Worm (Caenorhabditis elegans) whole organism, L3 larva: ENCODE measurements around the gene nhr-40.

Source experiments
- R02D3.7 ChIP-seq: fragments of 150-350 bp; optimal IDR thresholded peaks from 2 replicates; lab custom pipeline; 2014; ENCODE audit warnings: missing biosample characterization, missing genetic modification characterization
- ZK546.5 ChIP-seq: sonication (generic microtip); optimal IDR thresholded peaks from 2 replicates; lab custom pipeline; 2017; ENCODE audit warnings: missing biosample characterization, missing genetic modification characterization
- aly-2 ChIP-seq: fragments of 150-350 bp; optimal IDR thresholded peaks from 2 replicates; lab custom pipeline; 2014; ENCODE audit warnings: missing biosample characterization, missing genetic modification characterization
- ceh-16 ChIP-seq: sonication (generic microtip); optimal IDR thresholded peaks from 2 replicates; lab custom pipeline; 2017; ENCODE audit warnings: missing biosample characterization, missing genetic modification characterization
- ceh-28 ChIP-seq: fragments of 150-350 bp; optimal IDR thresholded peaks from 2 replicates; lab custom pipeline; 2014; ENCODE audit warnings: missing biosample characterization, missing genetic modification reagents, missing genetic modification characterization
- ceh-82 ChIP-seq: fragments of 150-350 bp; optimal IDR thresholded peaks from 2 replicates; lab custom pipeline; 2014; ENCODE audit warnings: missing biosample characterization, missing genetic modification characterization
- ceh-9 ChIP-seq: sonication (generic microtip); optimal IDR thresholded peaks from 2 replicates; lab custom pipeline; 2018; ENCODE audit warnings: missing biosample characterization, missing genetic modification characterization
- daf-12 ChIP-seq: fragments of 150-350 bp; optimal IDR thresholded peaks from 2 replicates; lab custom pipeline; 2014; ENCODE audit warnings: missing biosample characterization, missing genetic modification reagents, missing genetic modification characterization
- egl-27 ChIP-seq: sonication (generic microtip); optimal IDR thresholded peaks from 4 replicates; lab custom pipeline; 2017; ENCODE audit warnings: missing biosample characterization, missing genetic modification reagents, missing genetic modification characterization
- egl-5 ChIP-seq: fragments of 150-350 bp; optimal IDR thresholded peaks from 2 replicates; lab custom pipeline; 2017; ENCODE audit warnings: missing biosample characterization, missing genetic modification reagents, missing genetic modification characterization, inconsistent platforms
- elt-1 ChIP-seq: fragments of 150-350 bp; optimal IDR thresholded peaks from 2 replicates; lab custom pipeline; 2014; ENCODE audit warnings: missing biosample characterization, missing genetic modification characterization
- elt-2 ChIP-seq: sonication (generic microtip); optimal IDR thresholded peaks from 2 replicates; lab custom pipeline; 2016; ENCODE audit warnings: missing genetic modification reagents, mild to moderate bottlenecking, missing genetic modification characterization, missing compliant biosample characterization
- elt-3 ChIP-seq, 3 experiments: fragments of 150-350 bp in 1 of 3; sonication (generic microtip) in 2 of 3; optimal IDR thresholded peaks; 2 replicates in 2 of 3; 4 replicates in 1 of 3; lab custom pipeline; 2014 to 2017; ENCODE audit warnings: missing biosample characterization in 3 of 3, missing genetic modification characterization in 3 of 3
- eor-1 ChIP-seq, 2 experiments: fragments of 150-350 bp; optimal IDR thresholded peaks; 2 replicates each; lab custom pipeline; 2014 to 2018; ENCODE audit warnings: missing biosample characterization in 2 of 2, missing genetic modification characterization in 2 of 2
- fkh-10 ChIP-seq: sonication (generic microtip); optimal IDR thresholded peaks from 2 replicates; lab custom pipeline; 2017; ENCODE audit warnings: missing biosample characterization, missing genetic modification reagents, missing genetic modification characterization
- fos-1 ChIP-seq: fragments of 150-350 bp; optimal IDR thresholded peaks from 2 replicates; lab custom pipeline; 2014; ENCODE audit warnings: missing biosample characterization, missing genetic modification characterization
- hmg-11 ChIP-seq: sonication (generic microtip); optimal IDR thresholded peaks from 2 replicates; lab custom pipeline; 2016; ENCODE audit warnings: missing genetic modification characterization, missing compliant biosample characterization
- jun-1 ChIP-seq: fragments of 150-350 bp; optimal IDR thresholded peaks from 2 replicates; lab custom pipeline; 2014; ENCODE audit warnings: missing biosample characterization, missing genetic modification reagents, missing genetic modification characterization
- lin-15B ChIP-seq: fragments of 150-350 bp; optimal IDR thresholded peaks from 2 replicates; lab custom pipeline; 2014; ENCODE audit warnings: missing biosample characterization, missing genetic modification characterization
- lin-39 ChIP-seq: fragments of 150-350 bp; optimal IDR thresholded peaks from 2 replicates; lab custom pipeline; 2018; ENCODE audit warnings: missing biosample characterization, missing genetic modification reagents, missing genetic modification characterization
- lsy-12 ChIP-seq: sonication (generic microtip); optimal IDR thresholded peaks from 2 replicates; lab custom pipeline; 2016; ENCODE audit warnings: mild to moderate bottlenecking, missing genetic modification characterization, missing compliant biosample characterization
- mdl-1 ChIP-seq: fragments of 150-350 bp; optimal IDR thresholded peaks from 2 replicates; lab custom pipeline; 2014; ENCODE audit warnings: missing biosample characterization, missing genetic modification characterization
- mml-1 ChIP-seq: fragments of 150-350 bp; sonication (generic microtip); optimal IDR thresholded peaks from 3 replicates; lab custom pipeline; 2014; ENCODE audit warnings: missing biosample characterization, missing genetic modification characterization
- nfya-1 ChIP-seq: sonication (generic microtip); optimal IDR thresholded peaks from 2 replicates; lab custom pipeline; 2017; ENCODE audit warnings: missing genetic modification characterization, mild to moderate bottlenecking, missing compliant biosample characterization, antibody characterized with exemption, moderate library complexity; ENCODE audit not compliant: insufficient read depth
- nhr-11 ChIP-seq: fragments of 150-350 bp; optimal IDR thresholded peaks from 2 replicates; lab custom pipeline; 2014; ENCODE audit warnings: missing biosample characterization, missing genetic modification characterization
- nhr-12 ChIP-seq: fragments of 150-350 bp; optimal IDR thresholded peaks from 2 replicates; lab custom pipeline; 2014; ENCODE audit warnings: missing biosample characterization, missing genetic modification characterization
- nhr-23 ChIP-seq: fragments of 150-350 bp; optimal IDR thresholded peaks from 2 replicates; lab custom pipeline; 2014; ENCODE audit warnings: missing biosample characterization, missing genetic modification reagents, missing genetic modification characterization
- nhr-237 ChIP-seq: fragments of 150-350 bp; optimal IDR thresholded peaks from 2 replicates; lab custom pipeline; 2014; ENCODE audit warnings: missing biosample characterization, missing genetic modification characterization
- nhr-25 ChIP-seq: sonication (generic microtip); optimal IDR thresholded peaks from 2 replicates; lab custom pipeline; 2017; ENCODE audit warnings: missing biosample characterization, missing genetic modification characterization
- nhr-28 ChIP-seq: fragments of 150-350 bp; optimal IDR thresholded peaks from 2 replicates; lab custom pipeline; 2014; ENCODE audit warnings: missing biosample characterization, missing genetic modification characterization
- nhr-43 ChIP-seq: sonication (generic microtip); optimal IDR thresholded peaks from 2 replicates; lab custom pipeline; 2016; ENCODE audit warnings: mild to moderate bottlenecking, missing genetic modification characterization, missing compliant biosample characterization; ENCODE audit not compliant: poor library complexity, severe bottlenecking
- nhr-67 ChIP-seq: fragments of 150-350 bp; optimal IDR thresholded peaks from 2 replicates; lab custom pipeline; 2014; ENCODE audit warnings: missing biosample characterization, missing genetic modification characterization
- nhr-76 ChIP-seq: fragments of 150-350 bp; sonication (generic microtip); optimal IDR thresholded peaks from 5 replicates; lab custom pipeline; 2014; ENCODE audit warnings: missing biosample characterization, missing genetic modification characterization
- nhr-77 ChIP-seq: fragments of 150-350 bp; optimal IDR thresholded peaks from 2 replicates; lab custom pipeline; 2014; ENCODE audit warnings: missing biosample characterization, missing genetic modification characterization
- pha-4 ChIP-seq: fragments of 150-350 bp; optimal IDR thresholded peaks from 2 replicates; lab custom pipeline; 2014; ENCODE audit warnings: missing biosample characterization, missing genetic modification reagents, missing genetic modification characterization
- pqm-1 ChIP-seq: fragments of 150-350 bp; optimal IDR thresholded peaks from 2 replicates; lab custom pipeline; 2017; ENCODE audit warnings: missing biosample characterization, missing genetic modification characterization, inconsistent platforms
- sea-2 ChIP-seq: fragments of 150-350 bp; sonication (generic microtip); optimal IDR thresholded peaks from 4 replicates; lab custom pipeline; 2014; ENCODE audit warnings: missing biosample characterization, missing genetic modification reagents, missing genetic modification characterization
- skn-1 ChIP-seq: fragments of 150-350 bp; optimal IDR thresholded peaks from 2 replicates; lab custom pipeline; 2014; ENCODE audit warnings: missing biosample characterization, missing genetic modification characterization
- snpc-4 ChIP-seq: fragments of 150-350 bp; optimal IDR thresholded peaks from 2 replicates; lab custom pipeline; 2014; ENCODE audit warnings: missing biosample characterization, missing genetic modification characterization
- tbx-2 ChIP-seq: sonication (generic microtip); optimal IDR thresholded peaks from 2 replicates; lab custom pipeline; 2016; ENCODE audit warnings: mild to moderate bottlenecking, missing genetic modification characterization, missing compliant biosample characterization
- unc-39 ChIP-seq: sonication (generic microtip); optimal IDR thresholded peaks from 4 replicates; lab custom pipeline; 2017; ENCODE audit warnings: missing biosample characterization, missing genetic modification characterization
- zag-1 ChIP-seq: fragments of 150-350 bp; optimal IDR thresholded peaks from 2 replicates; lab custom pipeline; 2014; ENCODE audit warnings: missing biosample characterization, missing genetic modification characterization
- ztf-11 ChIP-seq: fragments of 150-350 bp; optimal IDR thresholded peaks from 2 replicates; lab custom pipeline; 2014; ENCODE audit warnings: missing biosample characterization, missing genetic modification characterization
- ztf-4 ChIP-seq: fragments of 150-350 bp; optimal IDR thresholded peaks from 2 replicates; lab custom pipeline; 2014; ENCODE audit warnings: missing biosample characterization, missing genetic modification characterization

Gene nhr-40

DNA sequence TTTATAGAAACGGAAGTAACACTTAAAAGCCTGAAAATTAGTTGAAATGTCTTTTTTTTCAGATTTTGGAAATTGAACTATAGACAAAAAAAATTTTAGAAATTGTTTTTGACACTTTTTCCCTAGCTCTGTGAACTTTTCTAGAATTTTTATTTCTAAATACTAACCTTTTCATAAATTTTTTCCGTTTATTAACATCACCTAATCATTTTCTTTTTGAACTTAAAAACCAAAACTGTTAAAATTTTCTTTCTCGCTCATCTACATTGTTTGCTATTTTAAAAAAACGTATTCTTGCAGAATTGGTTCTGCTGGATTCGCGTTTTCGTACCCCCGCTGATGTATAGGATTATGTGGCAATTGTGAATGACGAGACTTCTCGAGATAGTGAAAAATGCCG, at the start of gene nhr-40, which contains the start of gene T03G6.7:
TSS of gene nhr-40 (plus strand) at position 301 of the 400 bp plus-strand sequence.
TSS of gene T03G6.7 (plus strand) at position 337 of the 400 bp plus-strand sequence.
- no peak for TF ChIP-seq ceh-28 (tag; lab: Kevin White, UChicago)

DNA sequence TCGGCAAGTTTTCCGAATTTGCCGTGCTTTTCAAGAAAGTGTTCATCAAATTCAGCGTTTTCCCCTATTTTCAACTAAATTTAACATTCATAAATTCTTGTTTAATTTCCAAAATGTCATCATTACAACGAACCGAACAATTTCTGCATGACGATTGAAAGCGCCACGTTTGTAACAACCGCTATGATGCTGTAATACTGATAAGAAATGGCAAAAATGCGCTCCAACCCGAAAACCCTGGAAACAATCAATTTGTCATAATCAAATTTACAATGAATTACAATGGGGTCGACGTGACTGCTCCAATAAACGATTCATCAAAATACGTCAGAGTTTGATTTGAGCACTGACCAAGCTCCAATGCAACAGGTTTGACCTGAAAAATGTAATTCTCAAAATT, 49.2 kb upstream of the nhr-40 start:
- TF ChIP-seq elt-2 = peak; percentile 79
- TF ChIP-seq egl-5 = no peak
- peak; percentile 37 for TF ChIP-seq skn-1 (tag; lab: Kevin White, UChicago)
- peak; percentile 78 for TF ChIP-seq pqm-1
- peak; percentile 21 for TF ChIP-seq pha-4 (tag; lab: Kevin White, UChicago)
- TF ChIP-seq ceh-9 (tag; lab: Kevin White, UChicago) = no peak
- TF ChIP-seq, all 47 proteins: peak for 4

DNA sequence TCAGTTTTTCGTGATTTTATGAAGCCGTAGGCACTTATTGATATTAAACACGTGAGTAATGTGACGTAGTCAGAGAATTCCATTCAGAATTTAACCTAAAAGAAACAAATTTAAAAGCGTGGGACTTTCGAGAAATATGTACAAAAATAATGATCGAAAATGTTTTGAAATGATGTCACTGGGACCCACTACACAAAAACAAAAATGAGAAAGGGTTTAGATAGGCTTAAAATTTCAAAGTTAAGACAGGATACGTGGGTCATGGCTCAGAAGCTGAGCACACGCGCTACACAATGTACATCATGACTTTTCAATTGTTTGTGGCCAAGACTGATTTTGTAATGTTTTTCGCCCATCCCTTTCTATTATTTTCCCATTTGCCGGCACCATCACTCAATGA, 44.9 kb upstream of the nhr-40 start, which contains the start of gene smvt-1:
TSS of gene smvt-1 (minus strand) at position 101 of the 400 bp plus-strand sequence.
- TF ChIP-seq ZK546.5 = no peak
- TF ChIP-seq snpc-4 (tag; lab: Kevin White, UChicago) = no peak
- no peak for TF ChIP-seq nhr-237 (tag; lab: Kevin White, UChicago)
- no peak for TF ChIP-seq unc-39 (tag; lab: Kevin White, UChicago)
- no peak for TF ChIP-seq fkh-10 (GFP tag; lab: Kevin White, UChicago)
- no peak for TF ChIP-seq pqm-1
- no peak for TF ChIP-seq fos-1 (tag; lab: Kevin White, UChicago)
- no peak for TF ChIP-seq tbx-2 (tag; lab: Kevin White, UChicago)
- TF ChIP-seq nhr-43 (tag; lab: Kevin White, UChicago) = no peak
- TF ChIP-seq nhr-77 (tag; lab: Kevin White, UChicago) = no peak
- TF ChIP-seq skn-1 (tag; lab: Kevin White, UChicago) = no peak
- TF ChIP-seq ceh-82 (tag; lab: Kevin White, UChicago) = no peak
- no peak for TF ChIP-seq ceh-28 (tag; lab: Kevin White, UChicago)
- no peak for TF ChIP-seq ceh-16
- TF ChIP-seq nhr-28 (tag; lab: Kevin White, UChicago) = no peak
- TF ChIP-seq elt-2 = no peak
- no peak for TF ChIP-seq nfya-1
- TF ChIP-seq sea-2 = no peak

DNA sequence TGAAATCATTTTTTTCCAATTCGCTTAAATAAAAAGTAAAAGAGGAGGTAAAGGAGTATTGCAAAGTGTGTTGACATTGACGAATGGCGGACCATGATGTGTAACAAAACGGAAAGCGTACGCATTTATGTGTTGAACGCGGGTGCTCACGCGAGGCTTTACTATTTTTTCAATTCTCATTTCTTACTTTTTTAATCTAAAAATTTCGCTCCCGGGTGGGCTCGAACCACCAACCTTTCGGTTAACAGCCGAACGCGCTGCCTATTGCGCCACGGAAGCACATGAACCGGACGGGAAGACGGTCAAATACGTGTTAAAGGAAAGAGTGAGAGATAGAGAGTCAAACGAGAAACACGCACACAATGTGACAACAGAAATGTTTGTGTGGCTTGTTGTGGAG, 44.5 kb upstream of the nhr-40 start:
- TF ChIP-seq nhr-25 (tag; lab: Kevin White, UChicago) = peak; percentile 39
- TF ChIP-seq hmg-11 (tag; lab: Kevin White, UChicago) = peak; percentile 78
- peak; percentile 43 for TF ChIP-seq tbx-2 (tag; lab: Kevin White, UChicago)
- no peak for TF ChIP-seq ceh-16
- TF ChIP-seq pha-4 (tag; lab: Kevin White, UChicago) = peak; percentile 70
- no peak for TF ChIP-seq R02D3.7 (tag; lab: Kevin White, UChicago)
- TF ChIP-seq egl-27 (tag; lab: Kevin White, UChicago) = peak; percentile 51
- TF ChIP-seq elt-3 (tag; optimal IDR thresholded peaks at IDR 0.05; lab: Kevin White, UChicago) = no peak
- no peak for TF ChIP-seq aly-2
- no peak for TF ChIP-seq unc-39 (tag; lab: Kevin White, UChicago)
- TF ChIP-seq nfya-1 = peak; percentile 66
- TF ChIP-seq ceh-28 (tag; lab: Kevin White, UChicago) = no peak
- TF ChIP-seq ceh-82 (tag; lab: Kevin White, UChicago) = no peak
- TF ChIP-seq nhr-12 (tag; lab: Kevin White, UChicago) = no peak
- peak; percentile 58 for TF ChIP-seq elt-2
- TF ChIP-seq eor-1 (tag; optimal IDR thresholded peaks at IDR 0.05; lab: Kevin White, UChicago) = no peak
- TF ChIP-seq nhr-77 (tag; lab: Kevin White, UChicago) = no peak
- TF ChIP-seq fos-1 (tag; lab: Kevin White, UChicago) = peak; percentile 62
- peak; percentile 13 for TF ChIP-seq snpc-4 (tag; lab: Kevin White, UChicago)
- TF ChIP-seq ZK546.5 = no peak
- TF ChIP-seq nhr-43 (tag; lab: Kevin White, UChicago) = peak; percentile 37
- TF ChIP-seq ceh-9 (tag; lab: Kevin White, UChicago) = no peak
- TF ChIP-seq nhr-11 = no peak
- TF ChIP-seq lin-15B (tag; lab: Kevin White, UChicago) = peak; percentile 18
- peak; percentile 30 for TF ChIP-seq lin-39 (tag; lab: Kevin White, UChicago)
- TF ChIP-seq jun-1 (tag; lab: Kevin White, UChicago) = peak; percentile 39
- TF ChIP-seq pqm-1 = peak; percentile 38
- no peak for TF ChIP-seq nhr-23
- no peak for TF ChIP-seq fkh-10 (GFP tag; lab: Kevin White, UChicago)
- no peak for TF ChIP-seq sea-2
- TF ChIP-seq ztf-11 (tag; lab: Kevin White, UChicago) = no peak
- TF ChIP-seq skn-1 (tag; lab: Kevin White, UChicago) = peak; percentile 33
- TF ChIP-seq lsy-12 (tag; lab: Kevin White, UChicago) = peak; percentile 44
- no peak for TF ChIP-seq elt-1 (tag; lab: Kevin White, UChicago)
- TF ChIP-seq nhr-67 = no peak
- TF ChIP-seq nhr-28 (tag; lab: Kevin White, UChicago) = no peak
- no peak for TF ChIP-seq daf-12
- TF ChIP-seq ztf-4 = no peak
- TF ChIP-seq nhr-237 (tag; lab: Kevin White, UChicago) = no peak
- TF ChIP-seq nhr-76 (tag; lab: Kevin White, UChicago) = no peak
- TF ChIP-seq egl-5 = no peak
- no peak for TF ChIP-seq mdl-1 (tag; lab: Kevin White, UChicago)
- TF ChIP-seq zag-1 (tag; lab: Kevin White, UChicago) = no peak
- no peak for TF ChIP-seq mml-1
